Fruit fly (Drosophila melanogaster) whole organism, wandering third instar larva: ENCODE measurements around the gene CG2604.

Source experiments
- Abd-B ChIP-seq: fragments of >200 bp; optimal IDR thresholded peaks from 2 replicates; lab custom pipeline; 2017; ENCODE audit warnings: missing biosample characterization, missing genetic modification characterization
- CG32264 ChIP-seq: fragments of 200-800 bp; sonication (Bioruptor generic); optimal IDR thresholded peaks from 2 replicates; lab custom pipeline; 2016; ENCODE audit warnings: missing biosample characterization, missing genetic modification characterization
- CG9705 ChIP-seq: fragments of 200-800 bp; sonication (Bioruptor generic); optimal IDR thresholded peaks from 2 replicates; lab custom pipeline; 2018; ENCODE audit warnings: missing biosample characterization, mild to moderate bottlenecking, missing genetic modification characterization
- Dfd ChIP-seq: fragments of >200 bp; optimal IDR thresholded peaks from 2 replicates; lab custom pipeline; 2017; ENCODE audit warnings: missing biosample characterization, missing genetic modification characterization
- Dif ChIP-seq: fragments of 200-275, 200-300 bp; sonication (Bioruptor generic); optimal IDR thresholded peaks from 2 replicates; lab custom pipeline; 2018; ENCODE audit warnings: missing biosample characterization, missing genetic modification characterization; ENCODE audit not compliant: partially characterized antibody
- GATAd ChIP-seq: sonication (Bioruptor generic); optimal IDR thresholded peaks from 2 replicates; lab custom pipeline; 2016; ENCODE audit warnings: missing biosample characterization, missing genetic modification characterization
- HLH106 ChIP-seq: fragments of 200-800 bp; optimal IDR thresholded peaks from 3 replicates; lab custom pipeline; 2019; ENCODE audit warnings: missing biosample characterization, mild to moderate bottlenecking, missing genetic modification characterization, moderate library complexity
- Hnf4 ChIP-seq: fragments of 200-800 bp; sonication (Bioruptor generic); optimal IDR thresholded peaks from 2 replicates; lab custom pipeline; 2016; ENCODE audit warnings: missing biosample characterization, mild to moderate bottlenecking, missing genetic modification characterization
- Hr78 ChIP-seq: fragments of >200 bp; optimal IDR thresholded peaks from 2 replicates; lab custom pipeline; 2017; ENCODE audit warnings: missing biosample characterization, missing genetic modification characterization
- Hr83 ChIP-seq: fragments of 200-300 bp; sonication (Bioruptor generic); optimal IDR thresholded peaks from 2 replicates; lab custom pipeline; 2016; ENCODE audit warnings: missing biosample characterization, mild to moderate bottlenecking, missing genetic modification characterization, moderate library complexity; ENCODE audit not compliant: poor library complexity, severe bottlenecking
- Jra ChIP-seq: sonication (Bioruptor generic); optimal IDR thresholded peaks from 2 replicates; lab custom pipeline; 2016; ENCODE audit warnings: missing biosample characterization, missing genetic modification characterization
- Mio ChIP-seq: sonication (Bioruptor generic); optimal IDR thresholded peaks from 2 replicates; lab custom pipeline; 2016; ENCODE audit warnings: missing biosample characterization, missing genetic modification characterization
- Myc ChIP-seq: fragments of >200 bp; optimal IDR thresholded peaks from 2 replicates; lab custom pipeline; 2017
- N ChIP-seq: fragments of >200 bp; optimal IDR thresholded peaks from 2 replicates; lab custom pipeline; 2018; ENCODE audit warnings: missing biosample characterization, missing external identifiers, missing genetic modification characterization
- OdsH ChIP-seq: fragments of 200-800 bp; sonication (Bioruptor generic); optimal IDR thresholded peaks from 2 replicates; lab custom pipeline; 2016; ENCODE audit warnings: missing biosample characterization, mild to moderate bottlenecking, missing genetic modification characterization
- Sp1 ChIP-seq: fragments of 200-800 bp; sonication (Bioruptor generic); optimal IDR thresholded peaks from 3 replicates; lab custom pipeline; 2019; ENCODE audit warnings: missing biosample characterization, mild to moderate bottlenecking, missing genetic modification characterization, moderate library complexity
- Vsx2 ChIP-seq: fragments of 200-300, 225-300 bp; sonication (Bioruptor generic); optimal IDR thresholded peaks from 2 replicates; lab custom pipeline; 2018; ENCODE audit warnings: missing biosample characterization, missing genetic modification characterization; ENCODE audit not compliant: partially characterized antibody
- br ChIP-seq: fragments of 200-800 bp; sonication (Bioruptor generic); optimal IDR thresholded peaks from 2 replicates; lab custom pipeline; 2016; ENCODE audit warnings: missing biosample characterization, missing genetic modification characterization
- brk ChIP-seq: fragments of 200-800 bp; sonication (Bioruptor generic); optimal IDR thresholded peaks from 2 replicates; lab custom pipeline; 2016; ENCODE audit warnings: missing biosample characterization, mild to moderate bottlenecking, missing genetic modification characterization
- dl ChIP-seq, 2 experiments: fragments of 175-275, 200-275 bp in 1 of 2; fragments of 200-275 bp in 1 of 2; sonication (Bioruptor generic); optimal IDR thresholded peaks; lab custom pipeline; 2018; ENCODE audit warnings: mild to moderate bottlenecking in 2 of 2, missing biosample characterization in 2 of 2, missing genetic modification characterization in 2 of 2, moderate library complexity in 2 of 2; ENCODE audit not compliant: partially characterized antibody in 2 of 2, insufficient read depth in 1 of 2
- dsf ChIP-seq: sonication (Bioruptor generic); optimal IDR thresholded peaks from 2 replicates; lab custom pipeline; 2016; ENCODE audit warnings: missing biosample characterization, missing genetic modification characterization, borderline replicate concordance
- ey ChIP-seq: fragments of 200-800 bp; sonication (Bioruptor generic); optimal IDR thresholded peaks from 2 replicates; lab custom pipeline; 2016; ENCODE audit warnings: missing biosample characterization, missing genetic modification characterization
- foxo ChIP-seq, 2 experiments: fragments of 200-800 bp; sonication (Bioruptor generic); optimal IDR thresholded peaks; 2 replicates in 1 of 2; 3 replicates in 1 of 2; lab custom pipeline; 2016 to 2017; ENCODE audit warnings: missing biosample characterization in 2 of 2, missing genetic modification characterization in 2 of 2
- fru ChIP-seq: fragments of 200-800 bp; sonication (Bioruptor generic); optimal IDR thresholded peaks from 3 replicates; lab custom pipeline; 2016; ENCODE audit warnings: missing biosample characterization, mild to moderate bottlenecking, missing genetic modification characterization
- h ChIP-seq: fragments of 200-800 bp; sonication (Bioruptor generic); optimal IDR thresholded peaks from 3 replicates; lab custom pipeline; 2016; ENCODE audit warnings: missing biosample characterization, mild to moderate bottlenecking, missing genetic modification characterization
- jim ChIP-seq: fragments of 175-275, 200-325 bp; sonication (Bioruptor generic); optimal IDR thresholded peaks from 2 replicates; lab custom pipeline; 2016; ENCODE audit warnings: missing biosample characterization, mild to moderate bottlenecking, missing genetic modification characterization
- lola ChIP-seq: fragments of >200 bp; optimal IDR thresholded peaks from 2 replicates; lab custom pipeline; 2017; ENCODE audit warnings: missing biosample characterization, missing genetic modification characterization
- pan ChIP-seq: fragments of >200 bp; optimal IDR thresholded peaks from 2 replicates; lab custom pipeline; 2017
- psq ChIP-seq: fragments of 200-800 bp; sonication (Bioruptor generic); optimal IDR thresholded peaks from 3 replicates; lab custom pipeline; 2017; ENCODE audit warnings: missing biosample characterization, mild to moderate bottlenecking, missing genetic modification characterization, moderate library complexity
- rgr ChIP-seq: fragments of 200-800 bp; sonication (Bioruptor generic); optimal IDR thresholded peaks from 3 replicates; lab custom pipeline; 2016; ENCODE audit warnings: missing biosample characterization, mild to moderate bottlenecking, missing genetic modification characterization
- sage ChIP-seq: fragments of 200-800 bp; sonication (Bioruptor generic); optimal IDR thresholded peaks from 2 replicates; lab custom pipeline; 2016; ENCODE audit warnings: missing biosample characterization, mild to moderate bottlenecking, missing genetic modification characterization
- sv ChIP-seq: fragments of 200-800 bp; sonication (Bioruptor generic); optimal IDR thresholded peaks from 3 replicates; lab custom pipeline; 2016; ENCODE audit warnings: missing biosample characterization, missing genetic modification characterization
- usp ChIP-seq: fragments of >200 bp; optimal IDR thresholded peaks from 2 replicates; lab custom pipeline; 2017; ENCODE audit warnings: missing biosample characterization, missing genetic modification characterization
- woc ChIP-seq: sonication (Bioruptor generic); optimal IDR thresholded peaks from 2 replicates; lab custom pipeline; 2016; ENCODE audit warnings: missing biosample characterization, mild to moderate bottlenecking, missing genetic modification characterization

CG2604 gene

DNA sequence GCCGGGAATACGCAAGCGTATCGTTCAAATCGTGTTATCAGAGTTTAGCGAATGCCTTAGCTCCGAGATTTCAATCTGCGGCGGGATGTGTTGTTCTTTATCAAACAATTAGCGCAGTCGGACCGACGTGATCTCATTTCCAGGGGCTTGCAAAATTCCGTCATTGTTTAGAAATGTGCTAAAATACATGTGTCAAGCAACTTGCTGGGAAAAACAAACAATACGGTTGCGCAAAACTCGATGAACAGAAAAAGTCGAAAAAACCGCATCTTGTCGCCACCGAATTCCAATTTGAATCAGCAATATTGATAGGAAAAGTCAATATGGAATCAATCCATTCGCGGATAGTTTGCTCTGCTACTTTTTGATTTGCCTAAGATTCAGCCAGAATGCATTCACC, 39.4 kb upstream of the CG2604 start, which contains the start of gene Tim17a2:
Tim17a2 (minus strand) TSS at position 101 of the 400 bp plus-strand sequence.
- TF ChIP-seq pan (lab: Kevin White, UChicago) (no peak), OdsH (GFP tag; lab: Kevin White, UChicago) (no peak), Mio (GFP tag; lab: Kevin White, UChicago) (no peak), Jra (GFP tag; lab: Kevin White, UChicago) (no peak), Sp1 (no peak), Hr78 (GFP tag; lab: Kevin White, UChicago) (no peak), ey (GFP tag; lab: Kevin White, UChicago) (no peak), jim (no peak), dsf (GFP tag; lab: Kevin White, UChicago) (no peak), psq (GFP tag; lab: Kevin White, UChicago) (no peak), br (GFP tag; lab: Kevin White, UChicago) (no peak), CG9705 (no peak), Vsx2 (GFP tag; lab: Kevin White, UChicago) (no peak), Hr83 (no peak), N (GFP tag; lab: Kevin White, UChicago) (no peak), Myc (lab: Kevin White, UChicago) (no peak), Hnf4 (GFP tag; lab: Kevin White, UChicago) (no peak), sage (no peak), dl (GFP tag; optimal IDR thresholded peaks at IDR 0.05; lab: Kevin White, UChicago; ENCODE audit: insufficient read depth in 1 of 2, partially characterized antibody in 2 of 2) (no peak), sv (GFP tag; lab: Kevin White, UChicago) (no peak)
- TF ChIP-seq, all 38 proteins: peak for 0

DNA sequence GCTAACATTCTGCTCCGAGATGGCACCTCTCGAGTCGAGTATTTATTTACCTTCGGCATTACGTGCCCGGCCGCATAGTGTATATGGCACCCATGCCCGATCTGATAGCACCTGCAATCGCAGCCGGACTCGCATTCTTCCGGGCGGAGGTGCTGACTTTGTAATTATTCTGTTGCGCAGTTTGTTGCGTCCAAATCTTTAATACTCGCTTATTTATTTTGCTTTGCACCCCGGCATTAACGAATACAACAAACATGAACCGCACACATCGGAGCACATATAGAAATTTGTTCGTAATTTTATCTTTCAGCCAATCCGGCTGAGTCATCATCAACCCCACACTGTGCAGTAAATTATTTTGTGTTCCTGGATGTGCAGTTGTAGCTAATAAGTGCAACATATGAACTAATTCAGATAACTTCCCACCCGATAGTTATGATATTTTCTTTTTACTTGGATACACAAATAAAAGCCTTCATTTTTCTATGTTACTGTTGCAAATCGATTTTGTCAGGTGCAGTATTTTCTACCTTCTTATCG, 38.9 kb upstream of the CG2604 start:
- no peak for TF ChIP-seq Mio (GFP tag; lab: Kevin White, UChicago)
- no peak for TF ChIP-seq CG9705
- TF ChIP-seq br (GFP tag; lab: Kevin White, UChicago), result peak; percentile 38
- no peak for TF ChIP-seq Hr83
- TF ChIP-seq dsf (GFP tag; lab: Kevin White, UChicago), result no peak
- peak; percentile 2 for TF ChIP-seq CG32264
- peak; percentile 16 for TF ChIP-seq ey (GFP tag; lab: Kevin White, UChicago)
- no peak for TF ChIP-seq Hnf4 (GFP tag; lab: Kevin White, UChicago)
- TF ChIP-seq Dfd, result no peak
- TF ChIP-seq woc (GFP tag; lab: Kevin White, UChicago), result no peak
- TF ChIP-seq usp (GFP tag; lab: Kevin White, UChicago), result no peak
- TF ChIP-seq h (GFP tag; lab: Kevin White, UChicago), result peak; percentile 53
- TF ChIP-seq Vsx2 (GFP tag; lab: Kevin White, UChicago), result no peak
- peak; percentile 26 for TF ChIP-seq OdsH (GFP tag; lab: Kevin White, UChicago)
- peak in 1 of 2 experiments; percentile 37 for TF ChIP-seq foxo (GFP tag; optimal IDR thresholded peaks at IDR 0.05; lab: Kevin White, UChicago)
- TF ChIP-seq Dif (GFP tag; lab: Kevin White, UChicago), result no peak
- TF ChIP-seq Jra (GFP tag; lab: Kevin White, UChicago), result peak; percentile 45
- no peak for TF ChIP-seq jim
- TF ChIP-seq sv (GFP tag; lab: Kevin White, UChicago), result no peak
- peak; percentile 14 for TF ChIP-seq HLH106 (tag; lab: Kevin White, UChicago)
- TF ChIP-seq lola (GFP tag; lab: Kevin White, UChicago), result no peak
- no peak for TF ChIP-seq Hr78 (GFP tag; lab: Kevin White, UChicago)
- peak; percentile 48 for TF ChIP-seq fru (GFP tag; lab: Kevin White, UChicago)
- peak; percentile 15 for TF ChIP-seq psq (GFP tag; lab: Kevin White, UChicago)
- TF ChIP-seq Abd-B, result no peak

DNA sequence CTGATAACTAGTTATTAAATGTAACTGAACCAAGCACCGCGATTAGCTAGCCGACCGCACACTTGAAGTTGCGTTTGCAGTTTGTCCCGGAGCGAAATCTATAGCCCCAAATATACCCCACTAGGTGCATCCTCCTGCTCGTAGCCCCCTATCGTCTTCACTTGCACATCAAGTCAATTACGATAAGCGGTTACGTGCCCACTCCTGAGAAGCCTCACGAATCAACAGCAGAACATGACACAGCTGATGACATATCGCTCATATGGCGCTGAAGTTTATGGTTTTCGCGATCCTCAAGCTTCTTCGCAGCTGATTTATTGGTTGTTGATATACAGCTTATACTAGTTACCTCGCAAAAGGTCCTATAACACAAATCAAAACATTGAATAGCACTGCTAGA, 38.1 kb upstream of the CG2604 start:
- no peak for TF ChIP-seq Myc (lab: Kevin White, UChicago)
- no peak for TF ChIP-seq fru (GFP tag; lab: Kevin White, UChicago)
- TF ChIP-seq foxo (GFP tag; optimal IDR thresholded peaks at IDR 0.05; lab: Kevin White, UChicago), result no peak
- no peak for TF ChIP-seq psq (GFP tag; lab: Kevin White, UChicago)
- no peak for TF ChIP-seq Jra (GFP tag; lab: Kevin White, UChicago)
- no peak for TF ChIP-seq N (GFP tag; lab: Kevin White, UChicago)
- no peak for TF ChIP-seq rgr (GFP tag; lab: Kevin White, UChicago)
- TF ChIP-seq brk, result no peak
- TF ChIP-seq Dfd, result no peak
- TF ChIP-seq GATAd (GFP tag; lab: Kevin White, UChicago), result no peak
- no peak for TF ChIP-seq Dif (GFP tag; lab: Kevin White, UChicago)
- no peak for TF ChIP-seq dsf (GFP tag; lab: Kevin White, UChicago)
- no peak for TF ChIP-seq sv (GFP tag; lab: Kevin White, UChicago)
- TF ChIP-seq br (GFP tag; lab: Kevin White, UChicago), result no peak
